Worm (Caenorhabditis elegans) whole organism, young adult: ENCODE data around the gene F15E6.10.

Experiments
- B0035.1 ChIP-seq: sonication (generic microtip); optimal IDR thresholded peaks from 2 replicates; lab custom pipeline; 2016; ENCODE audit warnings: missing genetic modification characterization, mild to moderate bottlenecking, missing compliant biosample characterization, missing genotype, missing genetic modification reagents
- F33H1.4 ChIP-seq: fragments of 200-800 bp; sonication (Bioruptor generic); IDR thresholded peaks from 2 replicates; pipeline ENCODE4 v1.3.6; 2022; ENCODE audit warnings: missing genetic modification reagents, missing genetic modification characterization, missing compliant biosample characterization
- F49E8.2 ChIP-seq: sonication (generic microtip); optimal IDR thresholded peaks from 3 replicates; lab custom pipeline; 2017; ENCODE audit warnings: missing genetic modification characterization, mild to moderate bottlenecking, missing compliant biosample characterization, antibody characterized with exemption, moderate library complexity; ENCODE audit not compliant: insufficient read depth
- F55B11.4 ChIP-seq: sonication (generic microtip); optimal IDR thresholded peaks from 2 replicates; lab custom pipeline; 2016; ENCODE audit warnings: missing compliant biosample characterization, missing genetic modification characterization, borderline replicate concordance; ENCODE audit not compliant: insufficient read depth
- K12H6.12 ChIP-seq: fragments of 200-800 bp; sonication (Bioruptor generic); optimal IDR thresholded peaks from 2 replicates; lab custom pipeline; 2018; ENCODE audit warnings: mild to moderate bottlenecking, missing genetic modification characterization, missing compliant biosample characterization
- Y53F4B.3 ChIP-seq: fragments of 200-800 bp; sonication (Bioruptor generic); IDR thresholded peaks from 2 replicates; pipeline ENCODE4 v1.3.6; 2022; ENCODE audit warnings: missing genetic modification reagents, missing genetic modification characterization, missing compliant biosample characterization
- attf-5 ChIP-seq: fragments of 200-800 bp; sonication (Bioruptor generic); optimal IDR thresholded peaks from 2 replicates; lab custom pipeline; 2018; ENCODE audit warnings: mild to moderate bottlenecking, missing genetic modification characterization, missing compliant biosample characterization
- bed-1 ChIP-seq: fragments of 200-800 bp; sonication (Bioruptor generic); IDR thresholded peaks from 2 replicates; pipeline ENCODE4 v1.3.6; 2022; ENCODE audit warnings: missing genetic modification reagents, missing genetic modification characterization, missing compliant biosample characterization
- ceh-79 ChIP-seq: sonication (generic microtip); optimal IDR thresholded peaks from 2 replicates; lab custom pipeline; 2017; ENCODE audit warnings: mild to moderate bottlenecking, missing genetic modification characterization, missing compliant biosample characterization
- chd-7 ChIP-seq: sonication (generic microtip); optimal IDR thresholded peaks from 2 replicates; lab custom pipeline; 2016; ENCODE audit warnings: mild to moderate bottlenecking, missing genetic modification characterization, moderate library complexity, missing compliant biosample characterization
- dox-1 ChIP-seq: fragments of 200-800 bp; sonication (Bioruptor generic); IDR thresholded peaks from 2 replicates; pipeline ENCODE4 v1.3.6; 2022; ENCODE audit warnings: missing genetic modification reagents, missing genetic modification characterization, missing compliant biosample characterization
- fkh-3 ChIP-seq: sonication (generic microtip); optimal IDR thresholded peaks from 2 replicates; lab custom pipeline; 2016; ENCODE audit warnings: mild to moderate bottlenecking, missing genetic modification characterization, missing compliant biosample characterization
- lin-26 ChIP-seq: fragments of 200-800 bp; sonication (Bioruptor generic); IDR thresholded peaks from 2 replicates; pipeline ENCODE4 v1.3.6; 2022; ENCODE audit warnings: missing genetic modification reagents, missing genetic modification characterization, missing compliant biosample characterization
- madf-3 ChIP-seq: fragments of 200-800 bp; sonication (Bioruptor generic); IDR thresholded peaks from 2 replicates; pipeline ENCODE4 v1.3.6; 2022; ENCODE audit warnings: missing genetic modification reagents, missing genetic modification characterization, missing compliant biosample characterization
- mxl-1 ChIP-seq: sonication (generic microtip); optimal IDR thresholded peaks from 2 replicates; lab custom pipeline; 2016; ENCODE audit warnings: missing genetic modification characterization, missing compliant biosample characterization
- nfya-1 ChIP-seq: sonication (generic microtip); optimal IDR thresholded peaks from 2 replicates; lab custom pipeline; 2017; ENCODE audit warnings: antibody characterized with exemption, missing compliant biosample characterization, missing genetic modification characterization, borderline replicate concordance; ENCODE audit not compliant: insufficient read depth
- nfyb-1 ChIP-seq: fragments of 200-800 bp; sonication (Bioruptor generic); IDR thresholded peaks from 2 replicates; pipeline ENCODE4 v1.3.6; 2022; ENCODE audit warnings: missing genetic modification reagents, missing genetic modification characterization, missing compliant biosample characterization
- nhr-80 ChIP-seq: sonication (generic microtip); optimal IDR thresholded peaks from 2 replicates; lab custom pipeline; 2016; ENCODE audit warnings: missing genetic modification characterization, missing compliant biosample characterization
- rpc-1 ChIP-seq, 2 experiments: fragments of 150-350 bp in 1 of 2; sonication (generic microtip) in 1 of 2; optimal IDR thresholded peaks; 2 replicates each; lab custom pipeline; 2014 to 2018; ENCODE audit warnings: missing biosample characterization in 1 of 2, missing genetic modification characterization in 1 of 2, missing genetic modification reagents in 1 of 2, missing genotype in 1 of 2
- snpc-1.1 ChIP-seq: sonication (generic microtip); optimal IDR thresholded peaks from 2 replicates; lab custom pipeline; 2017; ENCODE audit warnings: missing genetic modification characterization, mild to moderate bottlenecking, missing compliant biosample characterization, antibody characterized with exemption, moderate library complexity, missing genotype, missing genetic modification reagents; ENCODE audit not compliant: insufficient read depth
- unc-130 ChIP-seq: sonication (generic microtip); optimal IDR thresholded peaks from 2 replicates; lab custom pipeline; 2016; ENCODE audit warnings: missing genetic modification reagents, missing genetic modification characterization, missing compliant biosample characterization
- ztf-18 ChIP-seq: sonication (generic microtip); optimal IDR thresholded peaks from 2 replicates; lab custom pipeline; 2016; ENCODE audit warnings: missing genotype, mild to moderate bottlenecking, missing genetic modification characterization, missing compliant biosample characterization
- ztf-22 ChIP-seq: fragments of 200-800 bp; sonication (Bioruptor generic); optimal IDR thresholded peaks from 2 replicates; lab custom pipeline; 2018; ENCODE audit warnings: mild to moderate bottlenecking, missing genetic modification characterization, moderate library complexity, missing compliant biosample characterization

Gene F15E6.10

ce11 chrIV:4336139-4336851 lies 43.6 kb downstream of the F15E6.10 start, which contains the start of the genes W03B1.3 and oac-51:
Gene W03B1.3, minus strand, starts transcription at chrIV:4336239.
Gene oac-51, plus strand, starts transcription at chrIV:4336801.
- TF ChIP-seq lin-26 (no peak), fkh-3 (tag; lab: Kevin White, UChicago) (no peak), F33H1.4 (no peak), dox-1 (GFP tag; lab: Robert Waterston, UW) (no peak), ceh-79 (tag; lab: Kevin White, UChicago) (no peak), snpc-1.1 (no peak), B0035.1 (tag; lab: Kevin White, UChicago) (no peak), nfyb-1 (GFP tag; lab: Robert Waterston, UW) (no peak), rpc-1 (optimal IDR thresholded peaks at IDR 0.05; lab: Kevin White, UChicago) (no peak), rpc-1 (tag; optimal IDR thresholded peaks at IDR 0.05; lab: Kevin White, UChicago) (no peak)
- TF ChIP-seq, all 124 proteins: peak for 0

ce11 chrIV:4338217-4338616 lies 45.5 kb downstream of the F15E6.10 start:
- TF ChIP-seq nfyb-1 (GFP tag; lab: Robert Waterston, UW): no peak
- no peak for TF ChIP-seq nhr-80
- no peak for TF ChIP-seq Y53F4B.3 (GFP tag; lab: Robert Waterston, UW)
- no peak for TF ChIP-seq chd-7
- TF ChIP-seq ztf-18 (tag; lab: Kevin White, UChicago): no peak
- no peak for TF ChIP-seq F49E8.2
- no peak for TF ChIP-seq F55B11.4 (tag; lab: Kevin White, UChicago)
- no peak for TF ChIP-seq attf-5 (GFP tag; lab: Kevin White, UChicago)
- TF ChIP-seq unc-130 (GFP tag; lab: Kevin White, UChicago): no peak
- no peak for TF ChIP-seq madf-3 (GFP tag; lab: Robert Waterston, UW)
- TF ChIP-seq K12H6.12 (tag; lab: Kevin White, UChicago): no peak
- TF ChIP-seq mxl-1 (tag; lab: Kevin White, UChicago): no peak
- TF ChIP-seq ztf-22 (GFP tag; lab: Kevin White, UChicago): no peak
- TF ChIP-seq nfya-1 (tag; lab: Kevin White, UChicago): no peak
- TF ChIP-seq bed-1: no peak
